Fruit fly (Drosophila melanogaster) whole organism, embryonic: ENCODE results near the gene CG14537.

Experiments used
- ATbp ChIP-seq: fragments of 200-800 bp; sonication (Bioruptor generic); optimal IDR thresholded peaks from 2 replicates; lab custom pipeline; 2017; ENCODE audit warnings: missing biosample characterization, mild to moderate bottlenecking, missing genetic modification characterization, missing genetic modification reagents
- CG11504 ChIP-seq: fragments of 200-800 bp; sonication (Bioruptor generic); optimal IDR thresholded peaks from 3 replicates; lab custom pipeline; 2019; ENCODE audit warnings: missing biosample characterization, mild to moderate bottlenecking, missing genetic modification characterization, moderate library complexity
- CG11696 ChIP-seq: fragments of 200-800 bp; sonication (Bioruptor generic); IDR thresholded peaks from 2 replicates; pipeline ENCODE4 v1.3.6; 2022; ENCODE audit warnings: missing biosample characterization, missing genetic modification characterization
- CG12391 ChIP-seq: fragments of 200-800 bp; sonication (Bioruptor generic); optimal IDR thresholded peaks from 3 replicates; lab custom pipeline; 2018; ENCODE audit warnings: missing biosample characterization, mild to moderate bottlenecking, missing genetic modification characterization, moderate library complexity
- CG13624 ChIP-seq: fragments of 200-800 bp; sonication (Bioruptor generic); optimal IDR thresholded peaks from 2 replicates; lab custom pipeline; 2016; ENCODE audit warnings: missing biosample characterization, missing genetic modification characterization
- CG15269 ChIP-seq: fragments of 200-800 bp; sonication (Bioruptor generic); optimal IDR thresholded peaks from 2 replicates; lab custom pipeline; 2018; ENCODE audit warnings: missing biosample characterization, mild to moderate bottlenecking, missing genetic modification characterization, moderate library complexity
- CG15696 ChIP-seq: fragments of 200-800 bp; sonication (Bioruptor generic); optimal IDR thresholded peaks from 2 replicates; lab custom pipeline; 2019; ENCODE audit warnings: missing biosample characterization, mild to moderate bottlenecking, missing genetic modification characterization, moderate library complexity
- CG1602 ChIP-seq: fragments of 200-800 bp; sonication (Bioruptor generic); optimal IDR thresholded peaks from 3 replicates; lab custom pipeline; 2016; ENCODE audit warnings: missing biosample characterization, missing genetic modification characterization
- CG17361 ChIP-seq: fragments of 200-800 bp; sonication (Bioruptor generic); IDR thresholded peaks from 3 replicates; pipeline ENCODE4 v1.3.6; 2022; ENCODE audit warnings: missing biosample characterization, missing genetic modification characterization
- CG17385 ChIP-seq: fragments of 200-800 bp; sonication (Bioruptor generic); optimal IDR thresholded peaks from 3 replicates; lab custom pipeline; 2018; ENCODE audit warnings: missing biosample characterization, mild to moderate bottlenecking, missing genetic modification characterization
- CG1832 ChIP-seq: fragments of 200-800 bp; sonication (Bioruptor generic); optimal IDR thresholded peaks from 2 replicates; lab custom pipeline; 2017; ENCODE audit warnings: missing biosample characterization, mild to moderate bottlenecking, missing genetic modification characterization, inconsistent platforms
- CG31441 ChIP-seq: fragments of 200-800 bp; sonication (Bioruptor generic); IDR thresholded peaks from 2 replicates; pipeline ENCODE4 v1.3.6; 2022; ENCODE audit warnings: missing biosample characterization, missing genetic modification characterization
- CG34224 ChIP-seq: fragments of 200-800 bp; sonication (Bioruptor generic); IDR thresholded peaks from 3 replicates; pipeline ENCODE4 v1.3.6; 2022; ENCODE audit warnings: missing biosample characterization, missing genetic modification characterization; ENCODE audit not compliant: partially characterized antibody
- CG34422 ChIP-seq: fragments of 200-800 bp; sonication (Bioruptor generic); IDR thresholded peaks from 3 replicates; pipeline ENCODE4 v1.3.6; 2022; ENCODE audit warnings: missing biosample characterization, missing genetic modification characterization
- CG6175 ChIP-seq: fragments of 200-800 bp; sonication (Bioruptor generic); IDR thresholded peaks from 3 replicates; pipeline ENCODE4 v1.3.6; 2022; ENCODE audit warnings: missing biosample characterization, missing genetic modification characterization
- CG6791 ChIP-seq: fragments of 200-800 bp; sonication (Bioruptor generic); IDR thresholded peaks from 3 replicates; pipeline ENCODE4 v1.3.6; 2022; ENCODE audit warnings: missing biosample characterization, missing genetic modification characterization; ENCODE audit not compliant: partially characterized antibody
- CG7556 ChIP-seq: fragments of 200-800 bp; sonication (Bioruptor generic); optimal IDR thresholded peaks from 2 replicates; lab custom pipeline; 2017; ENCODE audit warnings: missing biosample characterization, mild to moderate bottlenecking, missing genetic modification characterization
- Dp ChIP-seq: fragments of 200-800 bp; sonication (Bioruptor generic); optimal IDR thresholded peaks from 2 replicates; lab custom pipeline; 2018; ENCODE audit warnings: missing biosample characterization, mild to moderate bottlenecking, missing genetic modification characterization, moderate library complexity
- Drgx ChIP-seq: fragments of 200-800 bp; sonication (Bioruptor generic); IDR thresholded peaks from 2 replicates; pipeline ENCODE4 v1.3.6; 2022; ENCODE audit warnings: missing biosample characterization, missing genetic modification characterization
- H15 ChIP-seq: fragments of 200-800 bp; sonication (Bioruptor generic); IDR thresholded peaks from 3 replicates; pipeline ENCODE4 v1.3.6; 2022; ENCODE audit warnings: missing biosample characterization, missing genetic modification characterization
- Hmr ChIP-seq: fragments of 200-800 bp; sonication (Bioruptor generic); optimal IDR thresholded peaks from 3 replicates; lab custom pipeline; 2017; ENCODE audit warnings: mild to moderate bottlenecking, missing biosample characterization, missing genetic modification reagents, missing genetic modification characterization
- Hr3 ChIP-seq: fragments of 200-800 bp; sonication (Bioruptor generic); optimal IDR thresholded peaks from 3 replicates; lab custom pipeline; 2016; ENCODE audit warnings: missing biosample characterization, missing genetic modification characterization
- Hsf ChIP-seq: fragments of 200-800 bp; sonication (Bioruptor generic); optimal IDR thresholded peaks from 3 replicates; lab custom pipeline; 2016; ENCODE audit warnings: missing biosample characterization, missing genetic modification characterization
- NK7.1 ChIP-seq: fragments of 200-800 bp; sonication (Bioruptor generic); optimal IDR thresholded peaks from 3 replicates; lab custom pipeline; 2016; ENCODE audit warnings: missing biosample characterization, missing genetic modification characterization
- Sin3A ChIP-seq: fragments of >200 bp; optimal IDR thresholded peaks from 2 replicates; lab custom pipeline; 2018
- Stat92E ChIP-seq, 3 experiments: fragments of >200 bp in 2 of 3; fragments of 200-800 bp in 1 of 3; sonication (Bioruptor generic) in 1 of 3; optimal IDR thresholded peaks; 2 replicates each; lab custom pipeline; 2017 to 2019; ENCODE audit warnings: missing biosample characterization in 3 of 3, missing genetic modification characterization in 3 of 3, mild to moderate bottlenecking in 1 of 3, moderate library complexity in 1 of 3
- Tbp ChIP-seq: fragments of >200 bp; optimal IDR thresholded peaks from 2 replicates; lab custom pipeline; 2018; ENCODE audit warnings: missing biosample characterization, missing genetic modification characterization
- YL-1 ChIP-seq: fragments of 200-800 bp; sonication (Bioruptor generic); optimal IDR thresholded peaks from 3 replicates; lab custom pipeline; 2017; ENCODE audit warnings: missing biosample characterization, mild to moderate bottlenecking, missing genetic modification characterization
- abd-A ChIP-seq: fragments of 200-800 bp; sonication (Bioruptor generic); optimal IDR thresholded peaks from 3 replicates; lab custom pipeline; 2019; ENCODE audit warnings: missing biosample characterization, mild to moderate bottlenecking, missing genetic modification characterization, moderate library complexity
- ato ChIP-seq: fragments of 200-800 bp; sonication (Bioruptor generic); IDR thresholded peaks from 2 replicates; pipeline ENCODE4 v1.3.6; 2022; ENCODE audit warnings: missing biosample characterization, missing genetic modification characterization; ENCODE audit not compliant: partially characterized antibody
- az2 ChIP-seq: fragments of 200-800 bp; sonication (Bioruptor generic); optimal IDR thresholded peaks from 3 replicates; lab custom pipeline; 2016; ENCODE audit warnings: missing biosample characterization, missing genetic modification characterization
- gem ChIP-seq: fragments of 200-800 bp; sonication (Bioruptor generic); optimal IDR thresholded peaks from 2 replicates; lab custom pipeline; 2019; ENCODE audit warnings: missing biosample characterization, mild to moderate bottlenecking, missing genetic modification characterization, moderate library complexity
- grau ChIP-seq: fragments of 200-800 bp; optimal IDR thresholded peaks from 3 replicates; lab custom pipeline; 2019; ENCODE audit warnings: missing biosample characterization, mild to moderate bottlenecking, missing genetic modification characterization, moderate library complexity
- hkb ChIP-seq, 2 experiments: fragments of 200-800 bp in 1 of 2; fragments of >200 bp in 1 of 2; sonication (Bioruptor generic) in 1 of 2; IDR thresholded peaks in 1 of 2; optimal IDR thresholded peaks in 1 of 2; 2 replicates each; pipeline versions ENCODE4 v1.3.6 to Lab custom; 2017 to 2022; ENCODE audit warnings: missing biosample characterization in 1 of 2, missing genetic modification characterization in 1 of 2
- ind ChIP-seq: fragments of 200-800 bp; sonication (Bioruptor generic); optimal IDR thresholded peaks from 3 replicates; lab custom pipeline; 2016; ENCODE audit warnings: missing biosample characterization, missing genetic modification characterization
- lilli ChIP-seq: fragments of 200-800 bp; sonication (Bioruptor generic); optimal IDR thresholded peaks from 3 replicates; lab custom pipeline; 2016; ENCODE audit warnings: missing biosample characterization, missing genetic modification characterization
- otp ChIP-seq: fragments of 200-800 bp; sonication (Bioruptor generic); IDR thresholded peaks from 3 replicates; pipeline ENCODE4, ENCODE4 v1.3.6; 2022; ENCODE audit warnings: missing biosample characterization, missing genetic modification characterization
- sc ChIP-seq, 3 experiments: fragments of >200 bp in 2 of 3; fragments of 200-800 bp in 1 of 3; sonication (Bioruptor generic) in 1 of 3; optimal IDR thresholded peaks; 2 replicates in 2 of 3; 3 replicates in 1 of 3; lab custom pipeline; 2017; ENCODE audit warnings: mild to moderate bottlenecking in 1 of 3, missing biosample characterization in 1 of 3, missing genetic modification characterization in 1 of 3, missing genetic modification reagents in 1 of 3
- sd ChIP-seq: fragments of 200-800 bp; sonication (Bioruptor generic); optimal IDR thresholded peaks from 3 replicates; lab custom pipeline; 2018; ENCODE audit warnings: missing biosample characterization, mild to moderate bottlenecking, missing genetic modification characterization, moderate library complexity
- sens ChIP-seq: fragments of 200-800 bp; sonication (Bioruptor generic); peaks from one replicate; lab custom pipeline; 2016; ENCODE audit warnings: missing biosample characterization, missing genetic modification characterization
- slbo ChIP-seq: fragments of 200-800 bp; sonication (Bioruptor generic); IDR thresholded peaks from 2 replicates; pipeline ENCODE4 v1.3.6; 2022; ENCODE audit warnings: missing biosample characterization, missing genetic modification characterization
- slp2 ChIP-seq: fragments of 200-800 bp; sonication (Bioruptor generic); optimal IDR thresholded peaks from 2 replicates; lab custom pipeline; 2016; ENCODE audit warnings: missing biosample characterization, missing genetic modification characterization
- stc ChIP-seq: fragments of 200-800 bp; sonication (Bioruptor generic); IDR thresholded peaks from 2 replicates; pipeline ENCODE4 v1.3.6; 2022; ENCODE audit warnings: missing biosample characterization, missing genetic modification characterization
- tgo ChIP-seq: fragments of 200-800 bp; sonication (Bioruptor generic); IDR thresholded peaks from 3 replicates; pipeline ENCODE4 v1.3.6; 2022; ENCODE audit warnings: missing biosample characterization, missing genetic modification characterization
- trem ChIP-seq: fragments of 200-800 bp; optimal IDR thresholded peaks from 3 replicates; lab custom pipeline; 2019; ENCODE audit warnings: missing biosample characterization, mild to moderate bottlenecking, missing genetic modification characterization, moderate library complexity

The CG14537 gene

dm6 chr2L:7811249-7812002, 28.8 kb upstream of the CG14537 start, which contains the start of gene LanB1 (continued):
- TF ChIP-seq CG6791 (GFP tag; lab: Robert Waterston, UW), result peak; percentile 61; the same call in 2 of the 3 replicates
- TF ChIP-seq YL-1, result peak; percentile 7
- no peak for TF ChIP-seq NK7.1 (GFP tag; lab: Kevin White, UChicago)
- TF ChIP-seq ato (GFP tag; lab: Robert Waterston, UW), result 0 out of 2 replicates have a peak, but pooled peaks have one; percentile 38
- TF ChIP-seq slp2 (GFP tag; lab: Kevin White, UChicago), result no peak
- TF ChIP-seq Dp (GFP tag; lab: Kevin White, UChicago), result peak; percentile 43
- TF ChIP-seq Drgx (GFP tag; lab: Robert Waterston, UW), result peak; percentile 40
- no peak for TF ChIP-seq Tbp (GFP tag; lab: Kevin White, UChicago)
- TF ChIP-seq Stat92E (GFP tag; optimal IDR thresholded peaks at IDR 0.05; lab: Kevin White, UChicago), result peak in 1 of 3 experiments; percentile 65
- TF ChIP-seq CG1832, result peak; percentile 55
- peak; percentile 52; the same call in 1 of the 3 replicates for TF ChIP-seq CG34422 (GFP tag; lab: Robert Waterston, UW)
- peak; percentile 84 for TF ChIP-seq sd (tag; lab: Kevin White, UChicago)
- no peak for TF ChIP-seq Hmr (GFP tag; lab: Kevin White, UChicago)
- TF ChIP-seq CG1602 (GFP tag; lab: Kevin White, UChicago), result no peak
- peak; percentile 34 for TF ChIP-seq CG17385 (GFP tag; lab: Kevin White, UChicago)
- TF ChIP-seq abd-A (tag; lab: Kevin White, UChicago), result no peak
- no peak for TF ChIP-seq CG7556 (GFP tag; lab: Kevin White, UChicago)

dm6 chr2L:7812555-7813339, 27.5 kb upstream of the CG14537 start:
- TF ChIP-seq sens (GFP tag; lab: Kevin White, UChicago) (peak; percentile 69), otp (GFP tag; lab: Robert Waterston, UW) (no peak), CG11504 (tag; lab: Kevin White, UChicago) (peak; percentile 62), az2 (peak; percentile 13), ind (GFP tag; lab: Kevin White, UChicago) (peak; percentile 8), lilli (GFP tag; lab: Kevin White, UChicago) (peak; percentile 18), grau (peak; percentile 56), CG15269 (tag; lab: Kevin White, UChicago) (peak; percentile 36), Hr3 (GFP tag; lab: Kevin White, UChicago) (no peak), CG31441 (GFP tag; lab: Robert Waterston, UW) (0 out of 2 replicates have a peak, but pooled peaks have one; percentile 10), CG6175 (no peak), slbo (peak; percentile 10; the same call in 1 of the 2 replicates), gem (peak; percentile 49), Hsf (peak; percentile 6), CG11696 (GFP tag; lab: Robert Waterston, UW) (no peak), CG15696 (tag; lab: Kevin White, UChicago) (no peak), CG13624 (no peak), ATbp (GFP tag; lab: Kevin White, UChicago) (peak; percentile 29), tgo (GFP tag; lab: Robert Waterston, UW) (0 out of 3 replicates have a peak, but pooled peaks have one; percentile 13), H15 (no peak), CG34224 (no peak), Sin3A (lab: Kevin White, UChicago) (no peak), hkb (optimal IDR thresholded peaks at IDR 0.05; lab: Kevin White, UChicago) (no peak), hkb (GFP tag; IDR thresholded peaks at IDR 0.05; lab: Robert Waterston, UW) (peak; percentile 28; the same call in 1 of the 2 replicates), stc (GFP tag; lab: Robert Waterston, UW) (no peak), CG12391 (tag; lab: Kevin White, UChicago) (peak; percentile 32), sc (optimal IDR thresholded peaks at IDR 0.05; lab: Kevin White, UChicago) (no peak), sc (GFP tag; optimal IDR thresholded peaks at IDR 0.05; lab: Kevin White, UChicago) (peak; percentile 11), trem (tag; lab: Kevin White, UChicago) (peak; percentile 0), CG17361 (GFP tag; lab: Robert Waterston, UW) (peak; percentile 39; the same call in 1 of the 3 replicates)
